Worm (Caenorhabditis elegans) whole organism, early embryonic: ENCODE results near the gene ssq-1.

Experiments
- B0310.2 ChIP-seq: sonication (generic microtip); optimal IDR thresholded peaks from 2 replicates; lab custom pipeline; 2016; ENCODE audit warnings: mild to moderate bottlenecking, missing genetic modification characterization, missing compliant biosample characterization
- F13C5.2 ChIP-seq: sonication (generic microtip); optimal IDR thresholded peaks from 2 replicates; lab custom pipeline; 2017; ENCODE audit warnings: mild to moderate bottlenecking, missing genetic modification characterization, inconsistent platforms, missing compliant biosample characterization
- aly-1 ChIP-seq: sonication (generic microtip); optimal IDR thresholded peaks from 2 replicates; lab custom pipeline; 2016; ENCODE audit warnings: missing genetic modification characterization, missing compliant biosample characterization
- ama-1 ChIP-seq: fragments of 150-350 bp; optimal IDR thresholded peaks from 2 replicates; lab custom pipeline; 2014
- ceh-13 ChIP-seq: fragments of 200-800 bp; sonication (Bioruptor generic); optimal IDR thresholded peaks from 2 replicates; lab custom pipeline; 2018; ENCODE audit warnings: mild to moderate bottlenecking, missing genetic modification characterization, missing compliant biosample characterization
- ceh-36 ChIP-seq: sonication (generic microtip); optimal IDR thresholded peaks from 2 replicates; lab custom pipeline; 2016; ENCODE audit warnings: missing genetic modification characterization, inconsistent platforms, missing compliant biosample characterization
- ets-7 ChIP-seq: sonication (generic microtip); optimal IDR thresholded peaks from 2 replicates; lab custom pipeline; 2016; ENCODE audit warnings: missing genotype, missing genetic modification characterization, missing compliant biosample characterization
- flt-1 ChIP-seq: fragments of 200-800 bp; sonication (Bioruptor generic); IDR thresholded peaks from 2 replicates; pipeline ENCODE4 v1.3.6; 2022; ENCODE audit warnings: missing genetic modification characterization, missing compliant biosample characterization
- hmbx-1 ChIP-seq: sonication (generic microtip); optimal IDR thresholded peaks from 2 replicates; lab custom pipeline; 2016; ENCODE audit warnings: mild to moderate bottlenecking, missing genetic modification characterization, missing compliant biosample characterization
- hmg-4 ChIP-seq: fragments of 200-800 bp; sonication (Bioruptor generic); optimal IDR thresholded peaks from 2 replicates; lab custom pipeline; 2018; ENCODE audit warnings: mild to moderate bottlenecking, missing genetic modification characterization, missing compliant biosample characterization
- hnd-1 ChIP-seq: sonication (generic microtip); optimal IDR thresholded peaks from 2 replicates; lab custom pipeline; 2016; ENCODE audit warnings: missing genetic modification characterization, missing compliant biosample characterization
- pes-1 ChIP-seq: fragments of 200-800 bp; sonication (Bioruptor generic); IDR thresholded peaks from 2 replicates; pipeline ENCODE4 v1.3.6; 2022; ENCODE audit warnings: missing genetic modification reagents, missing genetic modification characterization, missing compliant biosample characterization
- scrt-1 ChIP-seq: fragments of 200-800 bp; sonication (Bioruptor generic); IDR thresholded peaks from 2 replicates; pipeline ENCODE4 v1.3.6; 2022; ENCODE audit warnings: missing genetic modification characterization, missing compliant biosample characterization
- sea-1 ChIP-seq: fragments of 200-800 bp; sonication (Bioruptor generic); conservative IDR thresholded peaks from 2 replicates; pipeline ENCODE4 v1.3.6; 2022; ENCODE audit warnings: missing genetic modification characterization, missing compliant biosample characterization
- tbx-11 ChIP-seq: fragments of 200-800 bp; sonication (Bioruptor generic); IDR thresholded peaks from 2 replicates; pipeline ENCODE4 v1.3.6; 2022; ENCODE audit warnings: missing genetic modification characterization, missing compliant biosample characterization
- tbx-37 ChIP-seq: fragments of 200-800 bp; sonication (Bioruptor generic); conservative IDR thresholded peaks from 2 replicates; pipeline ENCODE4 v1.3.6; 2022; ENCODE audit warnings: missing genetic modification reagents, missing genetic modification characterization, missing compliant biosample characterization
- tra-4 ChIP-seq: sonication (generic microtip); optimal IDR thresholded peaks from 2 replicates; lab custom pipeline; 2017; ENCODE audit warnings: missing genetic modification characterization, missing compliant biosample characterization

ssq-1 gene

ce11 chrIV:9852250-9852649 lies at the start of gene ssq-1:
TSS of gene ssq-1 (plus strand) at chrIV:9852550.
- TF ChIP-seq hnd-1 (tag; lab: Kevin White, UChicago) (no peak), tbx-37 (GFP tag; lab: Robert Waterston, UW) (no peak), ceh-13 (GFP tag; lab: Kevin White, UChicago) (no peak), hmg-4 (GFP tag; lab: Kevin White, UChicago) (no peak)

- TF ChIP-seq hmbx-1 (tag; lab: Kevin White, UChicago) (no peak), tbx-11 (no peak), B0310.2 (tag; lab: Kevin White, UChicago) (no peak), aly-1 (tag; lab: Kevin White, UChicago) (no peak), ceh-13 (GFP tag; lab: Kevin White, UChicago) (no peak), F13C5.2 (tag; lab: Kevin White, UChicago) (no peak), tra-4 (tag; lab: Kevin White, UChicago) (no peak), sea-1 (GFP tag; lab: Robert Waterston, UW) (no peak), hmg-4 (GFP tag; lab: Kevin White, UChicago) (no peak), ceh-36 (no peak), ets-7 (no peak), scrt-1 (GFP tag; lab: Robert Waterston, UW) (no peak)
Observed at ce11 chrIV:9802711-9803110, 49.6 kb upstream of the ssq-1 start, which contains the start of gene fat-3. TSS of gene fat-3 (plus strand) at chrIV:9803023.

ce11 chrIV:9803544-9803943 lies 48.8 kb upstream of the ssq-1 start:
- TF ChIP-seq F13C5.2 (tag; lab: Kevin White, UChicago) (no peak), pes-1 (GFP tag; lab: Robert Waterston, UW) (no peak), ama-1 (lab: Kevin White, UChicago) (no peak), tbx-11 (no peak), ceh-13 (GFP tag; lab: Kevin White, UChicago) (no peak), B0310.2 (tag; lab: Kevin White, UChicago) (no peak)

- no peak for TF ChIP-seq tbx-37 (GFP tag; lab: Robert Waterston, UW)
- no peak for TF ChIP-seq pes-1 (GFP tag; lab: Robert Waterston, UW)
- no peak for TF ChIP-seq F13C5.2 (tag; lab: Kevin White, UChicago)
- no peak for TF ChIP-seq tra-4 (tag; lab: Kevin White, UChicago)
- TF ChIP-seq hmbx-1 (tag; lab: Kevin White, UChicago) = no peak
- no peak for TF ChIP-seq ama-1 (lab: Kevin White, UChicago)
- no peak for TF ChIP-seq tbx-11
- no peak for TF ChIP-seq ets-7
- TF ChIP-seq hnd-1 (tag; lab: Kevin White, UChicago) = no peak
- TF ChIP-seq flt-1 (GFP tag; lab: Robert Waterston, UW) = no peak
Observed at ce11 chrIV:9810633-9811032, 41.7 kb upstream of the ssq-1 start, which contains the start of gene dct-15. TSS of gene dct-15 (minus strand) at chrIV:9810733.

- TF ChIP-seq B0310.2 (tag; lab: Kevin White, UChicago) (no peak), ama-1 (lab: Kevin White, UChicago) (no peak), ets-7 (no peak), scrt-1 (GFP tag; lab: Robert Waterston, UW) (no peak), ceh-36 (no peak), flt-1 (GFP tag; lab: Robert Waterston, UW) (no peak), tbx-37 (GFP tag; lab: Robert Waterston, UW) (no peak), sea-1 (GFP tag; lab: Robert Waterston, UW) (no peak), ceh-13 (GFP tag; lab: Kevin White, UChicago) (no peak), tbx-11 (no peak), pes-1 (GFP tag; lab: Robert Waterston, UW) (no peak), F13C5.2 (tag; lab: Kevin White, UChicago) (no peak), tra-4 (tag; lab: Kevin White, UChicago) (no peak), aly-1 (tag; lab: Kevin White, UChicago) (no peak)
Observed at ce11 chrIV:9811487-9811886, 40.9 kb upstream of the ssq-1 start.

ce11 chrIV:9815432-9815831 lies 36.9 kb upstream of the ssq-1 start, which contains the start of gene egl-20:
TSS of gene egl-20 (minus strand) at chrIV:9815532.
- no peak for TF ChIP-seq flt-1 (GFP tag; lab: Robert Waterston, UW)
- TF ChIP-seq ets-7 = no peak
- no peak for TF ChIP-seq ama-1 (lab: Kevin White, UChicago)
- no peak for TF ChIP-seq tbx-37 (GFP tag; lab: Robert Waterston, UW)
- TF ChIP-seq hmbx-1 (tag; lab: Kevin White, UChicago) = no peak
- no peak for TF ChIP-seq ceh-36
- no peak for TF ChIP-seq hmg-4 (GFP tag; lab: Kevin White, UChicago)
- TF ChIP-seq F13C5.2 (tag; lab: Kevin White, UChicago) = no peak
- TF ChIP-seq B0310.2 (tag; lab: Kevin White, UChicago) = no peak
- no peak for TF ChIP-seq sea-1 (GFP tag; lab: Robert Waterston, UW)
- TF ChIP-seq hnd-1 (tag; lab: Kevin White, UChicago) = no peak
- TF ChIP-seq ceh-13 (GFP tag; lab: Kevin White, UChicago) = no peak
- no peak for TF ChIP-seq pes-1 (GFP tag; lab: Robert Waterston, UW)
- TF ChIP-seq scrt-1 (GFP tag; lab: Robert Waterston, UW) = no peak
- TF ChIP-seq tbx-11 = no peak
- no peak for TF ChIP-seq tra-4 (tag; lab: Kevin White, UChicago)
- TF ChIP-seq aly-1 (tag; lab: Kevin White, UChicago) = no peak

ce11 chrIV:9821621-9822020 lies 30.7 kb upstream of the ssq-1 start, which contains the start of gene col-123:
TSS of gene col-123 (plus strand) at chrIV:9821921.
- TF ChIP-seq pes-1 (GFP tag; lab: Robert Waterston, UW) (no peak), sea-1 (GFP tag; lab: Robert Waterston, UW) (no peak), tra-4 (tag; lab: Kevin White, UChicago) (no peak), B0310.2 (tag; lab: Kevin White, UChicago) (no peak), tbx-11 (no peak), hnd-1 (tag; lab: Kevin White, UChicago) (no peak), tbx-37 (GFP tag; lab: Robert Waterston, UW) (no peak), ceh-13 (GFP tag; lab: Kevin White, UChicago) (no peak), hmg-4 (GFP tag; lab: Kevin White, UChicago) (no peak), aly-1 (tag; lab: Kevin White, UChicago) (no peak), hmbx-1 (tag; lab: Kevin White, UChicago) (no peak), ets-7 (no peak), ceh-36 (no peak), flt-1 (GFP tag; lab: Robert Waterston, UW) (no peak)
